Worm (Caenorhabditis elegans): ENCODE measurements around the gene nhr-257.
A peak's percentile ranks its signal among the peaks of the same experiment; 100 is the strongest.

DNA sequence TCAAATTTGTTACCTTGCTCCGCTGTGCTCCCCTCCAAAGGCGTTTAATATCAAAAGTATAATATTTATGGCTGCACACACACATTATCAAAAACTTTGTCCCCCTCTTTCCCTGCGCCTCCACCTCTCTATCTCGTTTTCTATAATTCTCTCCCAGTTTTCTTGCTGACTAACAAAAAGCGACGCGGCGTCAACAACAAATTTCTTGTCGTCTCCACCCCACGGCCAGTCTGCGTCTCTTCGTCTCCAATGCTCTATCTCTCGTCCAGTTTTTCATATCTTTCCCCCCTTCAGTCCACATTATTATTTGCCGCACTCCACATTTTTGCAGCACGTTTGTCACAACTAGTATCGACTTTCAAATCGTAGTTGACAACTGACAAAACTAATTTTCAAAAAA lies 42.2 kb upstream of the nhr-257 start:
- TF ChIP-seq egl-27 (tag; optimal IDR thresholded peaks at IDR 0.05) = no peak
- peak; percentile 14 for TF ChIP-seq nhr-25 (tag; optimal IDR thresholded peaks at IDR 0.05)
- peak; percentile 24 for TF ChIP-seq pqm-1 (tag; optimal IDR thresholded peaks at IDR 0.05)
- peak; percentile 40 for TF ChIP-seq snpc-4 (tag; optimal IDR thresholded peaks at IDR 0.05)
- no peak for TF ChIP-seq unc-39 (tag; optimal IDR thresholded peaks at IDR 0.05)
- TF ChIP-seq unc-62 (GFP tag; optimal IDR thresholded peaks at IDR 0.05) = no peak
- no peak for TF ChIP-seq nhr-77 (tag; optimal IDR thresholded peaks at IDR 0.05)
- no peak for TF ChIP-seq nhr-76 (tag; optimal IDR thresholded peaks at IDR 0.05)
- no peak for TF ChIP-seq zag-1 (tag; optimal IDR thresholded peaks at IDR 0.05)

Measured in whole organism, L3 larva.